Worm (Caenorhabditis elegans): Measurements from ENCODE around the gene ugt-56.

Gene ugt-56

ce11 chrV:12295520-12295919 is 36.7 kb downstream of the ugt-56 start:
- TF ChIP-seq dao-5 (tag; optimal IDR thresholded peaks at IDR 0.05) (no peak), him-1 (tag; optimal IDR thresholded peaks at IDR 0.05) (no peak), W03F9.2 (tag; optimal IDR thresholded peaks at IDR 0.05) (no peak)

DNA sequence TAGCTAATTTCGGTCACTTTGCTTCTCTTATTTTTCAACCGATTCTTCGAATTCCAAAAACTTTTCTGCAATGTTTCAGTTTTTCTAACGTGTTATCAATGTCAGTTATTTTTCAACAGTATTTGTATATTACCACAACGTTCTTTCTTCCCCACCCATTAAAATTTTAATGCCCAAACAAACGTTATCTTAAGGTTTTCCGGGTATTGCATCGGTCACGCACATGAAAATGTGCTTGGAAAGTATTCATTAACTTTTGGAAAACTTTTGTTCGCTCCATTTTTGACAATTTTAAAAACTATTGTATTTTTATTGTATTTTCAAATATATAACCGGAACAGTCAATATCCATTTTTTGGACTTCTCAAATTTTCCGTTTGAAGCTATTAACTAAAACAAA is 37.3 kb downstream of the ugt-56 start:
- TF ChIP-seq dao-5 (tag; optimal IDR thresholded peaks at IDR 0.05), result no peak
- no peak for TF ChIP-seq W03F9.2 (tag; optimal IDR thresholded peaks at IDR 0.05)
- TF ChIP-seq him-1 (tag; optimal IDR thresholded peaks at IDR 0.05), result no peak

ce11 chrV:12296794-12297193 is 38.0 kb downstream of the ugt-56 start:
- no peak for TF ChIP-seq dao-5 (tag; optimal IDR thresholded peaks at IDR 0.05)

ce11 chrV:12298184-12298583 is 39.4 kb downstream of the ugt-56 start:
- TF ChIP-seq him-1 (tag; optimal IDR thresholded peaks at IDR 0.05) (no peak), W03F9.2 (tag; optimal IDR thresholded peaks at IDR 0.05) (no peak)

DNA sequence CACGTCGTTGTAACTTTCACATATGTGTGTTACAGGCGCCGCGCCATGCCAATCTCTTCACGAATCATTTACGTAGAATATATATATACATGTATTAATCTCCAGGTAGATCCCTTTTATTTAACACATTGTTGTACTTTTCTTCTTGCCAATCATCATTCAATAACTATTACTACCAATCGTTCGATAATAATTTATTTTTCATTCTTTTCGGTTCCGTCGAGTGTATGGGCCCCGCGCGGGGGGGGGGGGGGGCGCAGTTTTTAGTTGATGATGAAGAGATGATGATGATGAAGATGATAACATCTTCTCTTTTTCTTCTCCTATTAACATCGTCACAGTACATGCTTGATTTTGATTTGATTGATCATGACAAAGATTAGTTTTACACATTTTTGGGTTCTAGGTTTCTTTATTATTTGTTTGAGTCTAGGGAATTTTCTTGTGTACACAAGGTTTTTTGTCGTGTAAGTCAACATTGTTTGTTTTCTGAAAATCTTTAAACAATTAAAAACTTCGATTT is 40.5 kb downstream of the ugt-56 start:
- no peak for TF ChIP-seq dao-5 (tag; optimal IDR thresholded peaks at IDR 0.05)
- no peak for TF ChIP-seq W03F9.2 (tag; optimal IDR thresholded peaks at IDR 0.05)
- no peak for TF ChIP-seq him-1 (tag; optimal IDR thresholded peaks at IDR 0.05)

ce11 chrV:12300166-12300565 is 41.4 kb downstream of the ugt-56 start:
- no peak for TF ChIP-seq him-1 (tag; optimal IDR thresholded peaks at IDR 0.05)
- TF ChIP-seq dao-5 (tag; optimal IDR thresholded peaks at IDR 0.05), result no peak
- TF ChIP-seq W03F9.2 (tag; optimal IDR thresholded peaks at IDR 0.05), result no peak

ce11 chrV:12300780-12301460 is 42.1 kb downstream of the ugt-56 start:
- TF ChIP-seq him-1 (tag; optimal IDR thresholded peaks at IDR 0.05), result no peak
- no peak for TF ChIP-seq W03F9.2 (tag; optimal IDR thresholded peaks at IDR 0.05)
- no peak for TF ChIP-seq dao-5 (tag; optimal IDR thresholded peaks at IDR 0.05)

DNA sequence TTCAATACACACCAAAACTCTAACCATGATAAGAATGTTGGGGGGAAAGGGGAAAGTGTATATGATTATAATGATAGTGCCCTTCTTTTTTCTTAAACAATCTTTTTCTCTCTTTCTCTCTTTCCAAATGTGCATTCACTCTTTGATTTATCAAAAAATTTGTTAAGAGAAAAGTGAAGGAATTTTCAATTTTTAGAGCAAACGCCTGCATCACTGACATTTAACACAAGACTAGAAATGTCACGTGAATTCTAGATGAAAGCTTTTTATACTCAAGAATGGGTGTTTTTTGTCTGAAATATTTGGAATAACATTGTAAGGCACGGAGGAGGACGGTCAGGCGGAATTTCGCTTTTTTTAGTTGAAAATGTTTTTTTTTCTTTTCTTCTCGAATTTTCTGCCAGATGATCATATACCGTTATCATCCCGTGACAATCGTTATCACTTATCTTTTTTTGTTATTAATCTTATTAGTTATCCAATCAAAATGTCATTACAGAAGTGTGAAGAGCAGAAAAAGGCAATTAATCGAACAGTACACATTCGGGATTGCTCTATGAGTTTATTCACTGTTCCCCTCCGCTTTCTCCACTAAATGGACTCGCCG is 43.3 kb downstream of the ugt-56 start, which contains the start of the genes frm-7 and F55C5.17:
TSS of gene frm-7 (plus strand) at position 500 of the 607 bp plus-strand sequence.
TSS of gene F55C5.17 (plus strand) at position 557 of the 607 bp plus-strand sequence.
- TF ChIP-seq dao-5 (tag; optimal IDR thresholded peaks at IDR 0.05) (no peak), him-1 (tag; optimal IDR thresholded peaks at IDR 0.05) (no peak), W03F9.2 (tag; optimal IDR thresholded peaks at IDR 0.05) (no peak)

- TF ChIP-seq W03F9.2 (tag; optimal IDR thresholded peaks at IDR 0.05), result peak; percentile 59
- TF ChIP-seq him-1 (tag; optimal IDR thresholded peaks at IDR 0.05), result peak; percentile 97
- peak; percentile 97 for TF ChIP-seq dao-5 (tag; optimal IDR thresholded peaks at IDR 0.05)
These were observed 44.8 kb downstream of the ugt-56 start for ce11 chrV:12303453-12304077.

DNA sequence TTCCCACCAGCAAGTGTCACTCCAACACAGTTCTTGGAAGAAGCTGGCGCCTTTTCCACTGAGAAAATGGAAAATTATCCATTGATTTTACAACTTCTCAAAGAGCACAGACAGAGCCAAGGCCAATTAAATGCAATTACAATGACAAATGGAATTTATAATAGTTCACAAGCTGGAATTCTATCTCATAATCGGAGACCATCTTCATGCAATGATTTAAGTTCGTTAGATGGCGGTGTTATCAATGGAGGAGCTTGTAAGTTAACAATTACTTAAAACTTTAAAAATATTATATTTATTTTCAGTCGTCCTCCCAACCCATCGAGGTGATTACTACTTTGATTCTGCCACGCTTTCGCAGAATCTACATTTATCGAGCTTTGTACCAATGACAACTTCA is 46.9 kb downstream of the ugt-56 start:
- TF ChIP-seq dao-5 (tag; optimal IDR thresholded peaks at IDR 0.05) (no peak), him-1 (tag; optimal IDR thresholded peaks at IDR 0.05) (no peak), W03F9.2 (tag; optimal IDR thresholded peaks at IDR 0.05) (no peak)

DNA sequence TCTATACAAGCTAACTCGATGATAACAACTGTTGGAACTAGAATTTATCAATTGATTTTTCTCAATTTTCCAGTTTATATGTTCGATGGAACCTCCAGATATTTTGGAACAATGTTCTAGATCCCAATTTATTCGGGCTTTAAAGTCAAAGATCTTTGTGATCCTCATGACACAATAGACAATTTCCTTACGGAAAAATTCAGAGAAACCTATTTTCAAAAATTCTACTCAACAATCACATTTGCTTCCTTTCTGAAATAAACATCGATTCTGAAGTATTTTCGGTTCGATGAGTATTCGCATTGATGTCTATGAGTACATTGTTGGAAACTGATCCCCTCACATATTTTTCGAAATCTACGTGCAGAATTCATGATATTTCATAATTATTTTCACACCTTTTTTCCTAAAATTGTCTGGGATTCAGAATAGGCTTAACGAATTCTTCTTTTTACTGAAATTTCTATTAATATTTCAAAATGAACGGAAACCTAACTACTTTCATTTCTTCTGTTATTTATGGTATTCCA is 48.3 kb downstream of the ugt-56 start, which contains the start of gene srg-45:
TSS of gene srg-45 (plus strand) at position 480 of the 530 bp plus-strand sequence.
- TF ChIP-seq dao-5 (tag; optimal IDR thresholded peaks at IDR 0.05) (no peak), him-1 (tag; optimal IDR thresholded peaks at IDR 0.05) (no peak)

- TF ChIP-seq W03F9.2 (tag; optimal IDR thresholded peaks at IDR 0.05), result no peak
- TF ChIP-seq him-1 (tag; optimal IDR thresholded peaks at IDR 0.05), result no peak
- TF ChIP-seq dao-5 (tag; optimal IDR thresholded peaks at IDR 0.05), result no peak
These were observed 51.5 kb downstream of the ugt-56 start, which contains the start of gene hpo-30 for ce11 chrV:12310256-12310655. TSS of gene hpo-30 (minus strand) at chrV:12310356.
